Fruit fly (Drosophila melanogaster) whole organism, embryonic: ENCODE results near the gene CG16985.
A peak's percentile ranks its signal among the peaks of the same experiment; 100 is the strongest.

Experiments used
- Awh ChIP-seq: fragments of 200-800 bp; sonication (Bioruptor generic); IDR thresholded peaks from 2 replicates; pipeline ENCODE4, ENCODE4 v1.3.6; 2022; ENCODE audit warnings: missing biosample characterization, missing genetic modification characterization
- B-H1 ChIP-seq: fragments of 200-800 bp; sonication (Bioruptor generic); IDR thresholded peaks from 3 replicates; pipeline ENCODE4 v1.3.6; 2022; ENCODE audit warnings: missing biosample characterization, missing genetic modification characterization
- B-H2 ChIP-seq: fragments of 200-800 bp; sonication (Bioruptor generic); optimal IDR thresholded peaks from 2 replicates; lab custom pipeline; 2018; ENCODE audit warnings: missing biosample characterization, mild to moderate bottlenecking, missing genetic modification characterization
- Blimp-1 ChIP-seq: fragments of 200-800 bp; sonication (Bioruptor generic); optimal IDR thresholded peaks from 3 replicates; lab custom pipeline; 2018; ENCODE audit warnings: missing biosample characterization, missing genetic modification characterization, mild to moderate bottlenecking, moderate library complexity, missing genetic modification reagents
- BtbVII ChIP-seq: fragments of 200-800 bp; sonication (Bioruptor generic); optimal IDR thresholded peaks from 3 replicates; lab custom pipeline; 2017; ENCODE audit warnings: missing biosample characterization, mild to moderate bottlenecking, missing genetic modification characterization
- C15 ChIP-seq: fragments of 200-800 bp; sonication (Bioruptor generic); IDR thresholded peaks from 3 replicates; pipeline ENCODE4 v1.3.6; 2022; ENCODE audit warnings: missing biosample characterization, missing genetic modification characterization
- CG11093 ChIP-seq: fragments of 200-800 bp; sonication (Bioruptor generic); IDR thresholded peaks from 3 replicates; pipeline ENCODE4 v1.3.6; 2022; ENCODE audit warnings: missing biosample characterization, missing genetic modification characterization
- CG11696 ChIP-seq: fragments of 200-800 bp; sonication (Bioruptor generic); IDR thresholded peaks from 2 replicates; pipeline ENCODE4 v1.3.6; 2022; ENCODE audit warnings: missing biosample characterization, missing genetic modification characterization
- CG13296 ChIP-seq: fragments of 200-800 bp; sonication (Bioruptor generic); optimal IDR thresholded peaks from 3 replicates; lab custom pipeline; 2018; ENCODE audit warnings: missing biosample characterization, mild to moderate bottlenecking, missing genetic modification characterization
- CG15479 ChIP-seq: fragments of 200-800 bp; sonication (Bioruptor generic); optimal IDR thresholded peaks from 3 replicates; lab custom pipeline; 2019; ENCODE audit warnings: missing biosample characterization, mild to moderate bottlenecking, missing genetic modification characterization, moderate library complexity
- CG16779 ChIP-seq: fragments of 200-800 bp; sonication (Bioruptor generic); IDR thresholded peaks from 2 replicates; pipeline ENCODE4 v1.3.6; 2022; ENCODE audit warnings: missing biosample characterization, missing genetic modification characterization
- CG18619 ChIP-seq: fragments of 200-800 bp; sonication (Bioruptor generic); optimal IDR thresholded peaks from 3 replicates; lab custom pipeline; 2017; ENCODE audit warnings: missing biosample characterization, mild to moderate bottlenecking, missing genetic modification characterization
- CG3726 ChIP-seq: fragments of 200-800 bp; sonication (Bioruptor generic); IDR thresholded peaks from 3 replicates; pipeline ENCODE4, ENCODE4 v1.3.6; 2022; ENCODE audit warnings: missing biosample characterization, missing genetic modification characterization
- CG4707 ChIP-seq: fragments of 200-800 bp; sonication (Bioruptor generic); optimal IDR thresholded peaks from 2 replicates; lab custom pipeline; 2018; ENCODE audit warnings: missing biosample characterization, mild to moderate bottlenecking, missing genetic modification characterization, moderate library complexity
- CG5245 ChIP-seq: fragments of 200-800 bp; sonication (Bioruptor generic); optimal IDR thresholded peaks from 3 replicates; lab custom pipeline; 2016; ENCODE audit warnings: missing biosample characterization, missing genetic modification characterization
- CG6254 ChIP-seq: fragments of 200-800 bp; sonication (Bioruptor generic); optimal IDR thresholded peaks from 3 replicates; lab custom pipeline; 2017; ENCODE audit warnings: mild to moderate bottlenecking, missing biosample characterization, missing genetic modification reagents, missing genetic modification characterization
- CG6654 ChIP-seq: fragments of 200-800 bp; sonication (Bioruptor generic); optimal IDR thresholded peaks from 2 replicates; lab custom pipeline; 2017; ENCODE audit warnings: missing biosample characterization, mild to moderate bottlenecking, missing genetic modification characterization
- CG8944 ChIP-seq: fragments of 200-800 bp; sonication (Bioruptor generic); optimal IDR thresholded peaks from 3 replicates; lab custom pipeline; 2016; ENCODE audit warnings: missing biosample characterization, missing genetic modification characterization
- CG9609 ChIP-seq: fragments of 200-800 bp; sonication (Bioruptor generic); optimal IDR thresholded peaks from 3 replicates; lab custom pipeline; 2016; ENCODE audit warnings: missing biosample characterization, missing genetic modification characterization
- CG9727 ChIP-seq: fragments of 200-800 bp; sonication (Bioruptor generic); optimal IDR thresholded peaks from 3 replicates; lab custom pipeline; 2017; ENCODE audit warnings: missing biosample characterization, mild to moderate bottlenecking, missing genetic modification characterization
- D19B ChIP-seq: fragments of 200-800 bp; sonication (Bioruptor generic); optimal IDR thresholded peaks from 2 replicates; lab custom pipeline; 2017; ENCODE audit warnings: missing biosample characterization, mild to moderate bottlenecking, missing genetic modification characterization
- Dll ChIP-seq: fragments of 200-800 bp; sonication (Bioruptor generic); IDR thresholded peaks from 4 replicates; pipeline ENCODE4 v1.3.6; 2022; ENCODE audit warnings: missing biosample characterization, missing genetic modification characterization; ENCODE audit not compliant: partially characterized antibody
- Hand ChIP-seq: fragments of 200-800 bp; sonication (Bioruptor generic); optimal IDR thresholded peaks from 2 replicates; lab custom pipeline; 2017; ENCODE audit warnings: mild to moderate bottlenecking, missing biosample characterization, missing genetic modification reagents, missing genetic modification characterization
- Hmx ChIP-seq: fragments of 200-800 bp; sonication (Bioruptor generic); optimal IDR thresholded peaks from 2 replicates; lab custom pipeline; 2016; ENCODE audit warnings: missing biosample characterization, missing genetic modification characterization
- Hsf ChIP-seq: fragments of 200-800 bp; sonication (Bioruptor generic); optimal IDR thresholded peaks from 3 replicates; lab custom pipeline; 2016; ENCODE audit warnings: missing biosample characterization, missing genetic modification characterization
- MTF-1 ChIP-seq: fragments of 200-800 bp; sonication (Bioruptor generic); optimal IDR thresholded peaks from 2 replicates; lab custom pipeline; 2018; ENCODE audit warnings: missing biosample characterization, mild to moderate bottlenecking, missing genetic modification characterization, borderline replicate concordance
- Nf-YC ChIP-seq: fragments of 200-800 bp; optimal IDR thresholded peaks from 3 replicates; lab custom pipeline; 2019; ENCODE audit warnings: missing biosample characterization, mild to moderate bottlenecking, missing genetic modification characterization, moderate library complexity
- NfI ChIP-seq: fragments of 200-800 bp; sonication (Bioruptor generic); optimal IDR thresholded peaks from 3 replicates; lab custom pipeline; 2018; ENCODE audit warnings: missing biosample characterization, mild to moderate bottlenecking, missing genetic modification characterization, moderate library complexity
- Pdp1 ChIP-seq, 2 experiments: fragments of 200-800 bp; sonication (Bioruptor generic); optimal IDR thresholded peaks; 3 replicates each; lab custom pipeline; 2016; ENCODE audit warnings: missing biosample characterization in 2 of 2, missing genetic modification characterization in 2 of 2, mild to moderate bottlenecking in 1 of 2, moderate library complexity in 1 of 2
- Taf1 ChIP-seq: fragments of 200-800 bp; sonication (Bioruptor generic); IDR thresholded peaks from 2 replicates; pipeline ENCODE4 v1.3.6; 2022; ENCODE audit warnings: missing biosample characterization, missing genetic modification characterization
- YL-1 ChIP-seq: fragments of 200-800 bp; sonication (Bioruptor generic); optimal IDR thresholded peaks from 3 replicates; lab custom pipeline; 2017; ENCODE audit warnings: missing biosample characterization, mild to moderate bottlenecking, missing genetic modification characterization
- ap ChIP-seq: fragments of 200-800 bp; sonication (Bioruptor generic); IDR thresholded peaks from 2 replicates; pipeline ENCODE4 v1.3.6; 2022; ENCODE audit warnings: missing biosample characterization, missing genetic modification characterization
- bab2 ChIP-seq: fragments of 200-800 bp; sonication (Bioruptor generic); optimal IDR thresholded peaks from 2 replicates; lab custom pipeline; 2016; ENCODE audit warnings: missing biosample characterization, missing genetic modification characterization
- br ChIP-seq: fragments of >200 bp; optimal IDR thresholded peaks from 2 replicates; lab custom pipeline; 2017
- danr ChIP-seq: fragments of 200-800 bp; sonication (Bioruptor generic); IDR thresholded peaks from 2 replicates; pipeline ENCODE4 v1.3.6; 2022; ENCODE audit warnings: missing biosample characterization, missing genetic modification characterization
- eve ChIP-seq, 2 experiments: fragments of >200 bp; optimal IDR thresholded peaks; 2 replicates each; lab custom pipeline; 2017; ENCODE audit warnings: missing biosample characterization in 2 of 2, missing genetic modification characterization in 2 of 2
- grn ChIP-seq: fragments of 200-800 bp; sonication (Bioruptor generic); optimal IDR thresholded peaks from 3 replicates; lab custom pipeline; 2017; ENCODE audit warnings: missing biosample characterization, missing genetic modification characterization
- gro ChIP-seq: fragments of 200-800 bp; sonication (Bioruptor generic); optimal IDR thresholded peaks from 2 replicates; lab custom pipeline; 2016; ENCODE audit warnings: missing biosample characterization, missing genetic modification characterization
- kah ChIP-seq: fragments of 200-800 bp; sonication (Bioruptor generic); optimal IDR thresholded peaks from 2 replicates; lab custom pipeline; 2018; ENCODE audit warnings: missing biosample characterization, mild to moderate bottlenecking, missing genetic modification characterization
- luna ChIP-seq: fragments of 200-800 bp; sonication (Bioruptor generic); optimal IDR thresholded peaks from 2 replicates; lab custom pipeline; 2016; ENCODE audit warnings: missing biosample characterization, missing genetic modification characterization
- pb ChIP-seq: fragments of 200-800 bp; sonication (Bioruptor generic); optimal IDR thresholded peaks from 3 replicates; lab custom pipeline; 2016; ENCODE audit warnings: missing biosample characterization, missing genetic modification characterization
- pum ChIP-seq: fragments of 200-800 bp; sonication (Bioruptor generic); optimal IDR thresholded peaks from 2 replicates; lab custom pipeline; 2016; ENCODE audit warnings: missing biosample characterization, missing genetic modification characterization
- rib ChIP-seq: fragments of 200-800 bp; sonication (Bioruptor generic); IDR thresholded peaks from 2 replicates; pipeline ENCODE4 v1.3.6; 2022; ENCODE audit warnings: missing biosample characterization, missing genetic modification characterization
- row ChIP-seq: fragments of 200-800 bp; sonication (Bioruptor generic); IDR thresholded peaks from 3 replicates; pipeline ENCODE4 v1.3.6; 2022; ENCODE audit warnings: missing biosample characterization, missing genetic modification characterization
- sd ChIP-seq: fragments of 200-800 bp; sonication (Bioruptor generic); optimal IDR thresholded peaks from 3 replicates; lab custom pipeline; 2018; ENCODE audit warnings: missing biosample characterization, mild to moderate bottlenecking, missing genetic modification characterization, moderate library complexity
- sens ChIP-seq: fragments of 200-800 bp; sonication (Bioruptor generic); peaks from one replicate; lab custom pipeline; 2016; ENCODE audit warnings: missing biosample characterization, missing genetic modification characterization
- unc-4 ChIP-seq: fragments of 200-800 bp; sonication (Bioruptor generic); IDR thresholded peaks from 2 replicates; pipeline ENCODE4 v1.3.6; 2022; ENCODE audit warnings: missing biosample characterization, missing genetic modification characterization; ENCODE audit not compliant: partially characterized antibody
- unpg ChIP-seq: fragments of 200-800 bp; sonication (Bioruptor generic); optimal IDR thresholded peaks from 3 replicates; lab custom pipeline; 2018; ENCODE audit warnings: missing biosample characterization, mild to moderate bottlenecking, missing genetic modification characterization, moderate library complexity
- vnd ChIP-seq: fragments of 200-800 bp; sonication (Bioruptor generic); IDR thresholded peaks from 3 replicates; pipeline ENCODE4 v1.3.6; 2022; ENCODE audit warnings: missing biosample characterization, missing genetic modification characterization; ENCODE audit not compliant: partially characterized antibody
- vvl ChIP-seq: fragments of 200-800 bp; sonication (Bioruptor generic); IDR thresholded peaks from 2 replicates; pipeline ENCODE4 v1.3.6; 2022; ENCODE audit warnings: missing biosample characterization, missing genetic modification characterization

The CG16985 gene

dm6 chr3L:2552116-2552843, 46.8 kb upstream of the CG16985 start (continued):
- TF ChIP-seq Pdp1 (GFP tag; optimal IDR thresholded peaks at IDR 0.05; lab: Kevin White, UChicago): peak; percentile 29 to 59
- TF ChIP-seq row (GFP tag; lab: Robert Waterston, UW): peak; percentile 66
- TF ChIP-seq kah (GFP tag; lab: Kevin White, UChicago): peak; percentile 50
- TF ChIP-seq CG3726: no peak
- peak; percentile 67 for TF ChIP-seq BtbVII (GFP tag; lab: Kevin White, UChicago)
- no peak for TF ChIP-seq Hand
- TF ChIP-seq unc-4 (GFP tag; lab: Robert Waterston, UW): no peak
- no peak for TF ChIP-seq CG16779 (GFP tag; lab: Robert Waterston, UW)
- no peak for TF ChIP-seq danr (GFP tag; lab: Robert Waterston, UW)
- peak; percentile 64 for TF ChIP-seq Hsf
- TF ChIP-seq NfI (GFP tag; lab: Kevin White, UChicago): peak; percentile 44
- peak in 1 of 2 experiments; percentile 56 for TF ChIP-seq eve (GFP tag; optimal IDR thresholded peaks at IDR 0.05; lab: Kevin White, UChicago)
- TF ChIP-seq B-H2 (GFP tag; lab: Kevin White, UChicago): no peak
- no peak for TF ChIP-seq YL-1 (GFP tag; lab: Kevin White, UChicago)
- TF ChIP-seq B-H1: peak; percentile 34; the same call in 1 of the 3 replicates
- peak; percentile 34 for TF ChIP-seq MTF-1 (GFP tag; lab: Kevin White, UChicago)
- peak; percentile 26 for TF ChIP-seq sd
- TF ChIP-seq bab2: peak; percentile 73
- peak; percentile 96 for TF ChIP-seq sens
- TF ChIP-seq D19B (GFP tag; lab: Kevin White, UChicago): peak; percentile 18
- TF ChIP-seq Nf-YC: no peak
- TF ChIP-seq vvl: peak; percentile 70
- peak; percentile 52; the same call in 1 of the 2 replicates for TF ChIP-seq Awh (GFP tag; lab: Robert Waterston, UW)
- no peak for TF ChIP-seq CG6654 (GFP tag; lab: Kevin White, UChicago)
- peak; percentile 15 for TF ChIP-seq CG9609 (GFP tag; lab: Kevin White, UChicago)
- TF ChIP-seq Taf1 (GFP tag; lab: Robert Waterston, UW): no peak
- TF ChIP-seq pum (GFP tag; lab: Kevin White, UChicago): peak; percentile 48
- peak; percentile 17 for TF ChIP-seq pb (GFP tag; lab: Kevin White, UChicago)
- TF ChIP-seq rib (GFP tag; lab: Robert Waterston, UW): no peak
- no peak for TF ChIP-seq vnd
- TF ChIP-seq CG4707 (GFP tag; lab: Kevin White, UChicago): peak; percentile 69
- TF ChIP-seq CG18619 (GFP tag; lab: Kevin White, UChicago): peak; percentile 52
- no peak for TF ChIP-seq Dll
- no peak for TF ChIP-seq CG11696 (GFP tag; lab: Robert Waterston, UW)
- TF ChIP-seq br (lab: Kevin White, UChicago): no peak
- TF ChIP-seq CG11093 (GFP tag; lab: Robert Waterston, UW): no peak; the same call in 2 of the 3 replicates
- TF ChIP-seq grn (GFP tag; lab: Kevin White, UChicago): peak; percentile 18
- no peak for TF ChIP-seq luna (GFP tag; lab: Kevin White, UChicago)
- no peak for TF ChIP-seq CG15479 (GFP tag; lab: Kevin White, UChicago)
- peak; percentile 33 for TF ChIP-seq CG5245
- peak; percentile 67 for TF ChIP-seq CG6254 (GFP tag; lab: Kevin White, UChicago)
- no peak for TF ChIP-seq C15 (GFP tag; lab: Robert Waterston, UW)
- TF ChIP-seq CG8944 (GFP tag; lab: Kevin White, UChicago): peak; percentile 48
- peak; percentile 76 for TF ChIP-seq unpg (GFP tag; lab: Kevin White, UChicago)
- TF ChIP-seq gro: no peak
- peak; percentile 36; the same call in 1 of the 2 replicates for TF ChIP-seq ap (GFP tag; lab: Robert Waterston, UW)
- TF ChIP-seq Hmx: peak; percentile 9
- peak; percentile 81 for TF ChIP-seq Blimp-1 (GFP tag; lab: Kevin White, UChicago)
- no peak for TF ChIP-seq CG13296 (GFP tag; lab: Kevin White, UChicago)
- peak; percentile 78 for TF ChIP-seq CG9727 (GFP tag; lab: Kevin White, UChicago)
